Worm (Caenorhabditis elegans): ENCODE measurements around the gene bli-2.

Gene bli-2

DNA sequence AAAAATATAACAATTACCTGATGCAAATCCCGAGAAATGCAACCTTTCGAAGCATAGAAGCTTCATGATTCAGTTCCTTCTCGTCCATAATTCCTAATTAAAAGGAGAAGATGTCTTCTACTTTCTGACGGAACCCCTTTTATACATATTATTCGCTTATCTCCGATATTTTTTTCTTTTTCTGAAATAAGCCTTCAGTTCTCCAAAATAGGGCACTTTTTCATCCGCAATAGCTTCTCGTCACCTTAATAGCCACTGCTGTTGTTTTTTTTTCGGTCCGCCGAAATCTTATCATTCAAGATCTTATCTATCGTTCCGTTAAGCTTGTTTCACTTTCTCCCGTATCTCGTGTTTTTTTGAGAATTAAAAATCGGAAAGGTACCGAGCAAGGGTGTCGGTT, at the start of gene bli-2:
TSS of gene bli-2 (minus strand) at position 101 of the 400 bp plus-strand sequence.
- TF ChIP-seq drap-1 (GFP tag; optimal IDR thresholded peaks at IDR 0.05): no peak
- TF ChIP-seq mep-1 (tag; optimal IDR thresholded peaks at IDR 0.05): no peak
- TF ChIP-seq mls-2 (tag; optimal IDR thresholded peaks at IDR 0.05): no peak
- TF ChIP-seq ceh-83 (GFP tag; optimal IDR thresholded peaks at IDR 0.05): no peak
- no peak for TF ChIP-seq ceh-43 (GFP tag; optimal IDR thresholded peaks at IDR 0.05)
- no peak for TF ChIP-seq cnd-1 (tag; optimal IDR thresholded peaks at IDR 0.05)
- no peak for TF ChIP-seq tbx-8 (GFP tag; optimal IDR thresholded peaks at IDR 0.05)
- TF ChIP-seq unc-39 (tag; optimal IDR thresholded peaks at IDR 0.05): no peak
- TF ChIP-seq unc-62 (GFP tag; optimal IDR thresholded peaks at IDR 0.05): no peak

ce11 chrII:5701485-5701884, 49.3 kb upstream of the bli-2 start:
- TF ChIP-seq pha-4 (tag; optimal IDR thresholded peaks at IDR 0.05) (no peak), lsy-2 (tag; optimal IDR thresholded peaks at IDR 0.05) (no peak), ces-1 (GFP tag; optimal IDR thresholded peaks at IDR 0.05) (peak; percentile 1), bed-3 (GFP tag; optimal IDR thresholded peaks at IDR 0.05) (no peak), ztf-11 (tag; optimal IDR thresholded peaks at IDR 0.05) (no peak), tbx-8 (GFP tag; optimal IDR thresholded peaks at IDR 0.05) (no peak), mab-5 (tag; optimal IDR thresholded peaks at IDR 0.05) (no peak), mep-1 (tag; optimal IDR thresholded peaks at IDR 0.05) (peak; percentile 31), snpc-4 (tag; optimal IDR thresholded peaks at IDR 0.05) (no peak)

ce11 chrII:5698869-5699268, 46.6 kb upstream of the bli-2 start, which contains the start of the genes C25H3.10 and C25H3.1:
Gene C25H3.10, minus strand, starts transcription at chrII:5698969.
Gene C25H3.1, plus strand, starts transcription at chrII:5699071.
- no peak for TF ChIP-seq bed-3 (GFP tag; optimal IDR thresholded peaks at IDR 0.05)

- no peak for TF ChIP-seq unc-62 (GFP tag; optimal IDR thresholded peaks at IDR 0.05)
- TF ChIP-seq nhr-76 (tag; optimal IDR thresholded peaks at IDR 0.05): no peak
Measured at ce11 chrII:5698254-5698653, 46.0 kb upstream of the bli-2 start.

- TF ChIP-seq bed-3 (GFP tag; optimal IDR thresholded peaks at IDR 0.05): no peak
- no peak for TF ChIP-seq ztf-11 (tag; optimal IDR thresholded peaks at IDR 0.05)
- no peak for TF ChIP-seq ham-2 (GFP tag; optimal IDR thresholded peaks at IDR 0.05)
- TF ChIP-seq M03D4.4 (tag; optimal IDR thresholded peaks at IDR 0.05): no peak
- TF ChIP-seq ces-1 (GFP tag; optimal IDR thresholded peaks at IDR 0.05): no peak
- TF ChIP-seq mls-2 (tag; optimal IDR thresholded peaks at IDR 0.05): no peak
- TF ChIP-seq ceh-43 (GFP tag; optimal IDR thresholded peaks at IDR 0.05): no peak
- no peak for TF ChIP-seq pha-4 (tag; optimal IDR thresholded peaks at IDR 0.05)
- no peak for TF ChIP-seq mep-1 (tag; optimal IDR thresholded peaks at IDR 0.05)
- no peak for TF ChIP-seq ceh-83 (GFP tag; optimal IDR thresholded peaks at IDR 0.05)
- TF ChIP-seq nhr-2 (tag; optimal IDR thresholded peaks at IDR 0.05): no peak
- no peak for TF ChIP-seq unc-62 (GFP tag; optimal IDR thresholded peaks at IDR 0.05)
- TF ChIP-seq nhr-237 (tag; optimal IDR thresholded peaks at IDR 0.05): no peak
- no peak for TF ChIP-seq unc-39 (tag; optimal IDR thresholded peaks at IDR 0.05)
- TF ChIP-seq elt-1 (tag; optimal IDR thresholded peaks at IDR 0.05; ENCODE audit: borderline replicate concordance, insufficient read depth): no peak
- TF ChIP-seq sptf-1 (tag; optimal IDR thresholded peaks at IDR 0.05): no peak
- TF ChIP-seq snpc-4 (tag; optimal IDR thresholded peaks at IDR 0.05): no peak
Measured at ce11 chrII:5697338-5697737, 45.1 kb upstream of the bli-2 start.

- TF ChIP-seq mab-5 (tag; optimal IDR thresholded peaks at IDR 0.05) (no peak), elt-3 (tag; optimal IDR thresholded peaks at IDR 0.05) (no peak), ceh-39 (tag; optimal IDR thresholded peaks at IDR 0.05) (no peak), ceh-83 (GFP tag; optimal IDR thresholded peaks at IDR 0.05) (no peak), elt-1 (tag; optimal IDR thresholded peaks at IDR 0.05; ENCODE audit: borderline replicate concordance, insufficient read depth) (no peak), nhr-237 (tag; optimal IDR thresholded peaks at IDR 0.05) (no peak), sem-2 (GFP tag; optimal IDR thresholded peaks at IDR 0.05) (no peak), nhr-76 (tag; optimal IDR thresholded peaks at IDR 0.05) (no peak), M03D4.4 (tag; optimal IDR thresholded peaks at IDR 0.05) (no peak), unc-120 (tag; optimal IDR thresholded peaks at IDR 0.05; ENCODE audit: poor library complexity, severe bottlenecking) (no peak), hlh-1 (tag; optimal IDR thresholded peaks at IDR 0.05) (no peak), nhr-28 (tag; optimal IDR thresholded peaks at IDR 0.05) (no peak), ztf-11 (tag; optimal IDR thresholded peaks at IDR 0.05) (no peak), sptf-1 (tag; optimal IDR thresholded peaks at IDR 0.05) (no peak)
Measured at ce11 chrII:5696218-5696617, 44.0 kb upstream of the bli-2 start.

All from whole organism, mixed stage, embryonic.